Fruit fly (Drosophila melanogaster) whole organism, embryonic: ENCODE measurements around the gene CG13484.

Experiments
- ATbp ChIP-seq: fragments of 200-800 bp; sonication (Bioruptor generic); optimal IDR thresholded peaks from 2 replicates; lab custom pipeline; 2017; ENCODE audit warnings: missing biosample characterization, mild to moderate bottlenecking, missing genetic modification characterization, missing genetic modification reagents
- Atf6 ChIP-seq: fragments of 200-800 bp; sonication (Bioruptor generic); IDR thresholded peaks from 2 replicates; pipeline ENCODE4 v1.3.6; 2022; ENCODE audit warnings: missing biosample characterization, missing genetic modification characterization
- CG10267 ChIP-seq: fragments of 200-800 bp; sonication (Bioruptor generic); optimal IDR thresholded peaks from 2 replicates; lab custom pipeline; 2018; ENCODE audit warnings: missing biosample characterization, mild to moderate bottlenecking, missing genetic modification characterization, moderate library complexity
- CG10431 ChIP-seq: fragments of 200-800 bp; sonication (Bioruptor generic); optimal IDR thresholded peaks from 3 replicates; lab custom pipeline; 2018; ENCODE audit warnings: missing biosample characterization, mild to moderate bottlenecking, missing genetic modification characterization
- CG10543 ChIP-seq: fragments of 200-800 bp; sonication (Bioruptor generic); optimal IDR thresholded peaks from 3 replicates; lab custom pipeline; 2017; ENCODE audit warnings: missing biosample characterization, mild to moderate bottlenecking, missing genetic modification characterization, moderate library complexity
- CG11093 ChIP-seq: fragments of 200-800 bp; sonication (Bioruptor generic); IDR thresholded peaks from 3 replicates; pipeline ENCODE4 v1.3.6; 2022; ENCODE audit warnings: missing biosample characterization, missing genetic modification characterization
- CG15269 ChIP-seq: fragments of 200-800 bp; sonication (Bioruptor generic); optimal IDR thresholded peaks from 2 replicates; lab custom pipeline; 2018; ENCODE audit warnings: missing biosample characterization, mild to moderate bottlenecking, missing genetic modification characterization, moderate library complexity
- CG15696 ChIP-seq: fragments of 200-800 bp; sonication (Bioruptor generic); optimal IDR thresholded peaks from 2 replicates; lab custom pipeline; 2019; ENCODE audit warnings: missing biosample characterization, mild to moderate bottlenecking, missing genetic modification characterization, moderate library complexity
- CG17328 ChIP-seq: fragments of 200-800 bp; sonication (Bioruptor generic); IDR thresholded peaks from 2 replicates; pipeline ENCODE4 v1.3.6; 2022; ENCODE audit warnings: missing biosample characterization, missing genetic modification characterization
- CG17802 ChIP-seq: fragments of 200-800 bp; sonication (Bioruptor generic); optimal IDR thresholded peaks from 2 replicates; lab custom pipeline; 2018; ENCODE audit warnings: missing biosample characterization, mild to moderate bottlenecking, missing genetic modification characterization, moderate library complexity
- CG18599 ChIP-seq: fragments of 200-800 bp; sonication (Bioruptor generic); optimal IDR thresholded peaks from 3 replicates; lab custom pipeline; 2017; ENCODE audit warnings: missing biosample characterization, missing genetic modification characterization, mild to moderate bottlenecking, moderate library complexity, missing genetic modification reagents
- CG2120 ChIP-seq: fragments of 200-800 bp; sonication (Bioruptor generic); optimal IDR thresholded peaks from 3 replicates; lab custom pipeline; 2016; ENCODE audit warnings: missing biosample characterization, missing genetic modification characterization
- CG2202 ChIP-seq: fragments of 200-800 bp; sonication (Bioruptor generic); optimal IDR thresholded peaks from 2 replicates; lab custom pipeline; 2018; ENCODE audit warnings: missing biosample characterization, mild to moderate bottlenecking, missing genetic modification characterization
- CG2875 ChIP-seq: fragments of 200-800 bp; sonication (Bioruptor generic); optimal IDR thresholded peaks from 2 replicates; lab custom pipeline; 2017; ENCODE audit warnings: missing biosample characterization, mild to moderate bottlenecking, missing genetic modification characterization, missing genetic modification reagents
- CG34422 ChIP-seq: fragments of 200-800 bp; sonication (Bioruptor generic); IDR thresholded peaks from 3 replicates; pipeline ENCODE4 v1.3.6; 2022; ENCODE audit warnings: missing biosample characterization, missing genetic modification characterization
- CG3838 ChIP-seq: fragments of 200-800 bp; sonication (Bioruptor generic); optimal IDR thresholded peaks from 3 replicates; lab custom pipeline; 2016; ENCODE audit warnings: missing biosample characterization, missing genetic modification characterization
- CG3995 ChIP-seq: fragments of 200-800 bp; sonication (Bioruptor generic); optimal IDR thresholded peaks from 3 replicates; lab custom pipeline; 2016; ENCODE audit warnings: missing biosample characterization, missing genetic modification characterization
- CG43689 ChIP-seq: fragments of 200-800 bp; sonication (Bioruptor generic); IDR thresholded peaks from 2 replicates; pipeline ENCODE4 v1.3.6; 2022; ENCODE audit warnings: missing biosample characterization, missing genetic modification characterization
- CG4730 ChIP-seq: fragments of 200-800 bp; sonication (Bioruptor generic); IDR thresholded peaks from 2 replicates; pipeline ENCODE4 v1.3.6; 2022; ENCODE audit warnings: missing biosample characterization, missing genetic modification characterization
- CG5180 ChIP-seq: fragments of 200-800 bp; sonication (Bioruptor generic); optimal IDR thresholded peaks from 3 replicates; lab custom pipeline; 2017; ENCODE audit warnings: missing biosample characterization, missing genetic modification characterization, mild to moderate bottlenecking, moderate library complexity, missing genetic modification reagents
- CG6175 ChIP-seq: fragments of 200-800 bp; sonication (Bioruptor generic); IDR thresholded peaks from 3 replicates; pipeline ENCODE4 v1.3.6; 2022; ENCODE audit warnings: missing biosample characterization, missing genetic modification characterization
- CG6272 ChIP-seq: fragments of 200-800 bp; sonication (Bioruptor generic); IDR thresholded peaks from 2 replicates; pipeline ENCODE4 v1.3.6; 2022; ENCODE audit warnings: missing biosample characterization, missing genetic modification characterization
- CG6765 ChIP-seq: fragments of 200-800 bp; sonication (Bioruptor generic); optimal IDR thresholded peaks from 3 replicates; lab custom pipeline; 2017; ENCODE audit warnings: missing biosample characterization, mild to moderate bottlenecking, missing genetic modification characterization
- CG7556 ChIP-seq: fragments of 200-800 bp; sonication (Bioruptor generic); optimal IDR thresholded peaks from 2 replicates; lab custom pipeline; 2017; ENCODE audit warnings: missing biosample characterization, mild to moderate bottlenecking, missing genetic modification characterization
- CG8924 ChIP-seq: fragments of 200-800 bp; optimal IDR thresholded peaks from 3 replicates; lab custom pipeline; 2019; ENCODE audit warnings: missing biosample characterization, mild to moderate bottlenecking, missing genetic modification characterization, moderate library complexity
- CG9876 ChIP-seq: fragments of 200-800 bp; sonication (Bioruptor generic); optimal IDR thresholded peaks from 2 replicates; lab custom pipeline; 2016; ENCODE audit warnings: missing biosample characterization, missing genetic modification characterization
- CrebB ChIP-seq: fragments of 200-800 bp; sonication (Bioruptor generic); optimal IDR thresholded peaks from 3 replicates; lab custom pipeline; 2018; ENCODE audit warnings: missing biosample characterization, mild to moderate bottlenecking, missing genetic modification characterization
- Dbx ChIP-seq: fragments of 200-800 bp; sonication (Bioruptor generic); IDR thresholded peaks from 3 replicates; pipeline ENCODE4 v1.3.6; 2022; ENCODE audit warnings: missing biosample characterization, missing genetic modification characterization
- Dll ChIP-seq: fragments of 200-800 bp; sonication (Bioruptor generic); IDR thresholded peaks from 4 replicates; pipeline ENCODE4 v1.3.6; 2022; ENCODE audit warnings: missing biosample characterization, missing genetic modification characterization; ENCODE audit not compliant: partially characterized antibody
- Hr51 ChIP-seq, 2 experiments: fragments of 200-800 bp; sonication (Bioruptor generic); optimal IDR thresholded peaks; 2 replicates in 1 of 2; 3 replicates in 1 of 2; lab custom pipeline; 2016 to 2018; ENCODE audit warnings: missing biosample characterization in 2 of 2, missing genetic modification characterization in 2 of 2, mild to moderate bottlenecking in 1 of 2, moderate library complexity in 1 of 2
- Nf-YB ChIP-seq: fragments of 200-800 bp; sonication (Bioruptor generic); optimal IDR thresholded peaks from 3 replicates; lab custom pipeline; 2019; ENCODE audit warnings: missing biosample characterization, mild to moderate bottlenecking, missing genetic modification characterization, moderate library complexity
- NfI ChIP-seq: fragments of 200-800 bp; sonication (Bioruptor generic); optimal IDR thresholded peaks from 3 replicates; lab custom pipeline; 2018; ENCODE audit warnings: missing biosample characterization, mild to moderate bottlenecking, missing genetic modification characterization, moderate library complexity
- TFAM ChIP-seq: fragments of 200-800 bp; sonication (Bioruptor generic); optimal IDR thresholded peaks from 2 replicates; lab custom pipeline; 2017; ENCODE audit warnings: missing biosample characterization, missing genetic modification characterization, inconsistent platforms
- YL-1 ChIP-seq: fragments of 200-800 bp; sonication (Bioruptor generic); optimal IDR thresholded peaks from 3 replicates; lab custom pipeline; 2017; ENCODE audit warnings: missing biosample characterization, mild to moderate bottlenecking, missing genetic modification characterization
- amos ChIP-seq: fragments of 200-800 bp; sonication (Bioruptor generic); IDR thresholded peaks from 2 replicates; pipeline ENCODE4 v1.3.6; 2022; ENCODE audit warnings: missing biosample characterization, missing genetic modification characterization; ENCODE audit not compliant: partially characterized antibody
- bcd ChIP-seq: fragments of 200-800 bp; sonication (Bioruptor generic); optimal IDR thresholded peaks from 2 replicates; lab custom pipeline; 2017; ENCODE audit warnings: missing biosample characterization, mild to moderate bottlenecking, missing genetic modification characterization
- bowl ChIP-seq: fragments of 200-800 bp; sonication (Bioruptor generic); IDR thresholded peaks from 2 replicates; pipeline ENCODE4 v1.3.6; 2022; ENCODE audit warnings: missing biosample characterization, missing genetic modification characterization
- dpn ChIP-seq, 2 experiments: fragments of 200-800 bp; sonication (Bioruptor generic); optimal IDR thresholded peaks; 3 replicates each; lab custom pipeline; 2016; ENCODE audit warnings: missing biosample characterization in 2 of 2, missing genetic modification characterization in 2 of 2
- emc ChIP-seq: fragments of 200-800 bp; sonication (Bioruptor generic); optimal IDR thresholded peaks from 2 replicates; lab custom pipeline; 2016; ENCODE audit warnings: missing biosample characterization, missing genetic modification characterization
- fd3F ChIP-seq: fragments of 200-800 bp; sonication (Bioruptor generic); optimal IDR thresholded peaks from 2 replicates; lab custom pipeline; 2018; ENCODE audit warnings: missing biosample characterization, mild to moderate bottlenecking, missing genetic modification characterization, moderate library complexity
- hkb ChIP-seq, 2 experiments: fragments of 200-800 bp in 1 of 2; fragments of >200 bp in 1 of 2; sonication (Bioruptor generic) in 1 of 2; IDR thresholded peaks in 1 of 2; optimal IDR thresholded peaks in 1 of 2; 2 replicates each; pipeline versions ENCODE4 v1.3.6 to Lab custom; 2017 to 2022; ENCODE audit warnings: missing biosample characterization in 1 of 2, missing genetic modification characterization in 1 of 2
- kni ChIP-seq: fragments of 200-800 bp; sonication (Bioruptor generic); optimal IDR thresholded peaks from 3 replicates; lab custom pipeline; 2017; ENCODE audit warnings: mild to moderate bottlenecking, missing biosample characterization, missing genetic modification reagents, missing genetic modification characterization
- mam ChIP-seq: fragments of 200-800 bp; sonication (Bioruptor generic); optimal IDR thresholded peaks from 3 replicates; lab custom pipeline; 2016; ENCODE audit warnings: missing biosample characterization, missing genetic modification characterization
- pho ChIP-seq: fragments of 200-800 bp; sonication (Bioruptor generic); optimal IDR thresholded peaks from 2 replicates; lab custom pipeline; 2016; ENCODE audit warnings: missing biosample characterization, missing genetic modification characterization
- sima ChIP-seq: fragments of 200-800 bp; sonication (Bioruptor generic); optimal IDR thresholded peaks from 2 replicates; lab custom pipeline; 2016; ENCODE audit warnings: missing biosample characterization, missing genetic modification characterization
- sisA ChIP-seq: fragments of 200-800 bp; sonication (Bioruptor generic); IDR thresholded peaks from 2 replicates; pipeline ENCODE4 v1.3.6; 2022; ENCODE audit warnings: missing biosample characterization, missing genetic modification characterization
- sr ChIP-seq: fragments of 200-800 bp; sonication (Bioruptor generic); IDR thresholded peaks from 3 replicates; pipeline ENCODE4 v1.3.6; 2022; ENCODE audit warnings: missing biosample characterization, missing genetic modification characterization
- sug ChIP-seq: fragments of 200-800 bp; optimal IDR thresholded peaks from 2 replicates; lab custom pipeline; 2019; ENCODE audit warnings: missing biosample characterization, mild to moderate bottlenecking, missing genetic modification characterization, moderate library complexity
- vvl ChIP-seq: fragments of 200-800 bp; sonication (Bioruptor generic); IDR thresholded peaks from 2 replicates; pipeline ENCODE4 v1.3.6; 2022; ENCODE audit warnings: missing biosample characterization, missing genetic modification characterization

The CG13484 gene

DNA sequence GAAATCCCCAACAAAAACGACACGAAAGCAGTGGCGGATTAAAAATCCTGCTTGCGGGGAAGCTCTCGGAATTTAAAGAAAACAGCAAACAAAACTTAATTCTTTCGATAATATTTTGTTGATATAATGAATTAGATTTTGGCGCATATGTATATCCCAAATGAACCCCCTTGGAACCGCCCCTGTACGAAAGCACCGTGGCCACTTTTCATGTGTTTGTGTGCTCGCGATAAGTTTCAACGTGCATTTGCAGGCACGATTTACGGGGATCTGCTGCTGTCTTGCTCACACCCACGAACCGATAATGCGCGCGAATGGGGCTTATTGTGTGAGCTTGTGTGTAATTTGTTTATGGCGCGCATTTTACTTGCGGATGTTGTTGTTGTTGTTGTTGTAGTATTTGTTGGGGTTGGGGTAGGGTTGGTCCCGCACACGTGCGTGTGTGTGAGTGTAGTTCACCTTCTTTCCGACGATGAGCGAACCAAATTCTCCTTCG is 47.9 kb downstream of the CG13484 start (continued):
- TF ChIP-seq CG2202 (tag; lab: Kevin White, UChicago) (peak; percentile 79), CG6175 (GFP tag; lab: Robert Waterston, UW) (0 out of 3 replicates have a peak, but pooled peaks have one; percentile 40), emc (GFP tag; lab: Kevin White, UChicago) (peak; percentile 89), fd3F (GFP tag; lab: Kevin White, UChicago) (peak; percentile 96), Dbx (GFP tag; lab: Robert Waterston, UW) (peak; percentile 94), CG9876 (GFP tag; lab: Kevin White, UChicago) (peak; percentile 87), hkb (optimal IDR thresholded peaks at IDR 0.05; lab: Kevin White, UChicago) (no peak), hkb (GFP tag; IDR thresholded peaks at IDR 0.05; lab: Robert Waterston, UW) (peak; percentile 97), CG11093 (peak; percentile 93), sima (GFP tag; lab: Kevin White, UChicago) (peak; percentile 69), ATbp (GFP tag; lab: Kevin White, UChicago) (peak; percentile 95), sr (peak; percentile 75; the same call in 2 of the 3 replicates), Nf-YB (GFP tag; lab: Kevin White, UChicago) (peak; percentile 74), CG15269 (tag; lab: Kevin White, UChicago) (peak; percentile 98), amos (GFP tag; lab: Robert Waterston, UW) (peak; percentile 23; the same call in 1 of the 2 replicates), Atf6 (GFP tag; lab: Robert Waterston, UW) (peak; percentile 92), CG6272 (peak; percentile 86), Hr51 (GFP tag; optimal IDR thresholded peaks at IDR 0.05; lab: Kevin White, UChicago) (peak; percentile 93 to 96), CG15696 (tag; lab: Kevin White, UChicago) (peak; percentile 68), CG5180 (peak; percentile 90), pho (GFP tag; lab: Kevin White, UChicago) (peak; percentile 94), TFAM (GFP tag; lab: Kevin White, UChicago) (peak; percentile 78), CG4730 (GFP tag; lab: Robert Waterston, UW) (peak; percentile 91), vvl (GFP tag; lab: Robert Waterston, UW) (peak; percentile 97), kni (GFP tag; lab: Kevin White, UChicago) (peak; percentile 88), CG3838 (GFP tag; lab: Kevin White, UChicago) (peak; percentile 82), bowl (GFP tag; lab: Robert Waterston, UW) (peak; percentile 93), CG18599 (peak; percentile 96), CG2875 (GFP tag; lab: Kevin White, UChicago) (peak; percentile 93), CG3995 (GFP tag; lab: Kevin White, UChicago) (peak; percentile 65), CG10267 (tag; lab: Kevin White, UChicago) (peak; percentile 79), Dll (GFP tag; lab: Robert Waterston, UW) (no peak), mam (GFP tag; lab: Kevin White, UChicago) (peak; percentile 97), CG10543 (GFP tag; lab: Kevin White, UChicago) (peak; percentile 93), NfI (GFP tag; lab: Kevin White, UChicago) (peak; percentile 98), CG2120 (GFP tag; lab: Kevin White, UChicago) (peak; percentile 97), CG34422 (GFP tag; lab: Robert Waterston, UW) (peak; percentile 97), dpn (GFP tag; optimal IDR thresholded peaks at IDR 0.05; lab: Kevin White, UChicago) (peak; percentile 97), CG43689 (GFP tag; lab: Robert Waterston, UW) (peak; percentile 92), CG17328 (GFP tag; lab: Robert Waterston, UW) (peak; percentile 97), bcd (GFP tag; lab: Kevin White, UChicago) (peak; percentile 95), YL-1 (GFP tag; lab: Kevin White, UChicago) (peak; percentile 74), CG6765 (GFP tag; lab: Kevin White, UChicago) (peak; percentile 88), CrebB (tag; lab: Kevin White, UChicago) (peak; percentile 87), CG8924 (tag; lab: Kevin White, UChicago) (peak; percentile 94), CG7556 (GFP tag; lab: Kevin White, UChicago) (peak; percentile 93), CG10431 (GFP tag; lab: Kevin White, UChicago) (peak; percentile 82), sug (peak; percentile 93), CG17802 (tag; lab: Kevin White, UChicago) (peak; percentile 81), sisA (GFP tag; lab: Robert Waterston, UW) (peak; percentile 98)
